Worm (Caenorhabditis elegans): ENCODE measurements around the gene hdl-2.

ce11 chrIV:8865343-8865742, 8.6 kb upstream of the hdl-2 start, which contains the start of gene C09G9.1:
- TF ChIP-seq ztf-23 (GFP tag; IDR thresholded peaks at IDR 0.05) (no peak), cog-1 (tag; optimal IDR thresholded peaks at IDR 0.05) (no peak), med-1 (GFP tag; optimal IDR thresholded peaks at IDR 0.05; ENCODE audit: insufficient read depth) (no peak), flt-1 (GFP tag; IDR thresholded peaks at IDR 0.05) (no peak), ztf-29 (GFP tag; IDR thresholded peaks at IDR 0.05) (no peak)

All from whole organism, midembryonic.